Fruit fly (Drosophila melanogaster): ENCODE measurements around the gene Lectin-galC1.

The Lectin-galC1 gene

DNA sequence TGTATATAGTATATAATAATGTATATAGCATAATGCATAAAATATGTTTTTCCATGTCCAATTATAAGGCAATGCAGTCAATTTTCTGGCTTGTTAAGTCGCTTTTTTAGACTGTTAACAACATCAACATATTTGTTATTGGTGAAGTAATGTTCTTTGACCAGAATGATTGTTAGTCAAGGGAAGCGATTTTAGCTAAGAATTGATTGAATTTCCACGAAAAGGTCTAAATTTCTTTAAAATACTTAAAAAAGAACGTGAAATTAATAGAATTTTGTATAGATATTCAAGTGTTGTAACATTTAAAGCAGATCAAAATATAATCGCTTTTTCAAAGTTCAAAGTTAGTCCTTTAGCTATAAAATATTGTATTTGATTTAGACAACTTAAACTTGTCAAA, 46.2 kb downstream of the Lectin-galC1 start (continued):
- TF ChIP-seq CG7839 (tag; optimal IDR thresholded peaks at IDR 0.05): peak; percentile 23
- TF ChIP-seq CG18262 (tag; optimal IDR thresholded peaks at IDR 0.05): peak; percentile 57
- TF ChIP-seq CG8359 (GFP tag; optimal IDR thresholded peaks at IDR 0.05; ENCODE audit: borderline replicate concordance): no peak
- TF ChIP-seq CG8281 (tag; optimal IDR thresholded peaks at IDR 0.05): no peak
- peak in 1 of 3 experiments; percentile 28 for TF ChIP-seq lola (GFP tag; optimal IDR thresholded peaks at IDR 0.05)
- TF ChIP-seq grn (GFP tag; optimal IDR thresholded peaks at IDR 0.05): no peak
- no peak for TF ChIP-seq CG16815 (GFP tag; optimal IDR thresholded peaks at IDR 0.05)
- TF ChIP-seq chm (GFP tag; IDR thresholded peaks at IDR 0.05): no peak
- no peak for TF ChIP-seq CG17568 (GFP tag; optimal IDR thresholded peaks at IDR 0.05)
- no peak for TF ChIP-seq Hr39 (optimal IDR thresholded peaks at IDR 0.05)
- TF ChIP-seq CG10209 (GFP tag; optimal IDR thresholded peaks at IDR 0.05): peak; percentile 5
- peak; percentile 1 for TF ChIP-seq CG17385 (GFP tag; optimal IDR thresholded peaks at IDR 0.05)
- peak; percentile 7 for TF ChIP-seq dmrt99B (tag; optimal IDR thresholded peaks at IDR 0.05)
- TF ChIP-seq CG9215 (GFP tag; IDR thresholded peaks at IDR 0.05): no peak
- TF ChIP-seq ewg (GFP tag; optimal IDR thresholded peaks at IDR 0.05): no peak
- peak; percentile 37 for TF ChIP-seq CG3281 (GFP tag; optimal IDR thresholded peaks at IDR 0.05)
- no peak for TF ChIP-seq CG3838 (GFP tag; optimal IDR thresholded peaks at IDR 0.05)
- peak; percentile 8 for TF ChIP-seq CG14710 (tag; optimal IDR thresholded peaks at IDR 0.05)
- TF ChIP-seq Antp (GFP tag; optimal IDR thresholded peaks at IDR 0.05): no peak
- TF ChIP-seq row (GFP tag; IDR thresholded peaks at IDR 0.05): 0 out of 3 replicates have a peak, but pooled peaks have one; percentile 20
- peak; percentile 4 for TF ChIP-seq tio (GFP tag; optimal IDR thresholded peaks at IDR 0.05)
- peak; percentile 6 for TF ChIP-seq Hr3 (GFP tag; optimal IDR thresholded peaks at IDR 0.05)
- TF ChIP-seq NfI (GFP tag; optimal IDR thresholded peaks at IDR 0.05): no peak
- peak; percentile 73 for TF ChIP-seq CG17361 (GFP tag; IDR thresholded peaks at IDR 0.05)
- no peak for TF ChIP-seq CG4328 (GFP tag; optimal IDR thresholded peaks at IDR 0.05)
- TF ChIP-seq CG11085 (GFP tag; IDR thresholded peaks at IDR 0.05): no peak
- TF ChIP-seq twi (tag; optimal IDR thresholded peaks at IDR 0.05): no peak
- no peak for TF ChIP-seq gcm2 (GFP tag; optimal IDR thresholded peaks at IDR 0.05)
- no peak for TF ChIP-seq emc (GFP tag; optimal IDR thresholded peaks at IDR 0.05)
- peak; percentile 56 for TF ChIP-seq gem (tag; optimal IDR thresholded peaks at IDR 0.05)
- TF ChIP-seq croc (GFP tag; conservative IDR thresholded peaks at IDR 0.05): no peak
- peak; percentile 18 for TF ChIP-seq sens (GFP tag)
- peak; percentile 12 for TF ChIP-seq fd96Cb (tag; optimal IDR thresholded peaks at IDR 0.05)
- no peak for TF ChIP-seq CG4820 (GFP tag; optimal IDR thresholded peaks at IDR 0.05)
- no peak for TF ChIP-seq sc (optimal IDR thresholded peaks at IDR 0.05)
- TF ChIP-seq sc (GFP tag; optimal IDR thresholded peaks at IDR 0.05): peak; percentile 2
- no peak for TF ChIP-seq disco-r (GFP tag; optimal IDR thresholded peaks at IDR 0.05)
- no peak for TF ChIP-seq CG6254 (GFP tag; optimal IDR thresholded peaks at IDR 0.05)

DNA sequence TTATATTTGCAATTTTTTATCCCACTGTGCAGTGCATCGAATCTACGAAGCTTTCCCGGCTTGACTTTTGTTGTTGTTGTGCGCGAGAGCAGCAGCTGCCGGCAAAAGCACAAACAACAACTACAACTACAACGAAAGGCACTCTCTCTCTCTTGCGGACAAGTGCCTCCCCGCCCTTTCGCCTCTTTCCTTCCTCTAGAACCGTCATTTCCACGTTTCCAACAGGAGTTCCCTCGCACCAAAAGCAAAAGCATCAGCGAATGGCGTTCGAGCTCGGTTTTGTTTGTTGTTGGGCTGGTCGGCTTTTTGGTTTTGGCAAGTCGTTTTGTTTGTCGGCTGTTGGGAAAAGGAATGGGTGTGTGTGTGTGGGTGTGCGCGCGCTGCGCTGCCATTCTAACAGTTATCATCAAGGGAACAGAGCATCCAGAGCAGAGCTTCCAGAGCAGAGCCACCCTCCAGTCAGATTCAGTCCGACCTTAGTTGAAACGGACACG, 46.6 kb downstream of the Lectin-galC1 start, which contains the start of gene tj:
Gene tj (plus strand): TSS at position 444 of the 494 bp plus-strand sequence.
- TF ChIP-seq row (GFP tag; IDR thresholded peaks at IDR 0.05) (peak; percentile 4; the same call in 1 of the 3 replicates), abd-A (tag; optimal IDR thresholded peaks at IDR 0.05) (peak; percentile 42), ken (GFP tag; IDR thresholded peaks at IDR 0.05) (no peak), CG32772 (GFP tag; IDR thresholded peaks at IDR 0.05) (no peak), CG4328 (GFP tag; optimal IDR thresholded peaks at IDR 0.05) (no peak), Aef1 (GFP tag; IDR thresholded peaks at IDR 0.05) (peak; percentile 43), Fer2 (tag; optimal IDR thresholded peaks at IDR 0.05) (no peak), CG1602 (GFP tag; optimal IDR thresholded peaks at IDR 0.05) (no peak), Rfx (GFP tag; IDR thresholded peaks at IDR 0.05) (0 out of 2 replicates have a peak, but pooled peaks have one; percentile 11), Ets65A (GFP tag) (peak; percentile 66), Deaf1 (tag; optimal IDR thresholded peaks at IDR 0.05) (peak; percentile 93), trh (GFP tag; optimal IDR thresholded peaks at IDR 0.05) (no peak), Spps (tag; optimal IDR thresholded peaks at IDR 0.05) (no peak), CG4360 (GFP tag; IDR thresholded peaks at IDR 0.05) (peak; percentile 71), tup (GFP tag; optimal IDR thresholded peaks at IDR 0.05) (no peak), CG10565 (GFP tag; optimal IDR thresholded peaks at IDR 0.05) (no peak), az2 (GFP tag; optimal IDR thresholded peaks at IDR 0.05) (no peak)

All from whole organism, embryonic.